Fruit fly (Drosophila melanogaster): ENCODE results near the gene CG13667.

DNA sequence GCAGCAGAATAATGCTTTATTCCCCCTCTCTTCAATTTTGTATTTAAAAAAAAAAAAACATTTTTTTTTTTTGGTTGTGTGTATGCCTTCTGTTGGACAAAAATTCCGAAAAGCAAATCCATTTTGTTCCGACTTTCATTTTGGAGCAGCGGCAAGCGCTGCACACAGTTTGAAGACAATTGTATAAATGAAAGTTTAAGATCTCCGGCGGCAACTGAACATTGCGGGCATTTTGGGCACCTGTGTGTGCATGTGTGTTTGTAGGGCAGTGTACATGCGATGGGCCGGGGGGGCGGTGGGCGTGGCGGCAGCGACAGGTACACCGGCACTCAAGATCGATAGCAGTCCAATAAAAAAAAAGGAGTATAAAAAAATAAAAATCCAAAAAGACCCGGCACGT lies 35.8 kb upstream of the CG13667 start:
- TF ChIP-seq CG8478 (optimal IDR thresholded peaks at IDR 0.05) (no peak), EcR (GFP tag; optimal IDR thresholded peaks at IDR 0.05) (no peak), psq (optimal IDR thresholded peaks at IDR 0.05) (no peak), usp (GFP tag; optimal IDR thresholded peaks at IDR 0.05) (no peak), pan (optimal IDR thresholded peaks at IDR 0.05) (no peak), Dll (optimal IDR thresholded peaks at IDR 0.05) (no peak)

Measured in whole organism.